Fruit fly (Drosophila melanogaster): ENCODE data around the gene Adh.

DNA sequence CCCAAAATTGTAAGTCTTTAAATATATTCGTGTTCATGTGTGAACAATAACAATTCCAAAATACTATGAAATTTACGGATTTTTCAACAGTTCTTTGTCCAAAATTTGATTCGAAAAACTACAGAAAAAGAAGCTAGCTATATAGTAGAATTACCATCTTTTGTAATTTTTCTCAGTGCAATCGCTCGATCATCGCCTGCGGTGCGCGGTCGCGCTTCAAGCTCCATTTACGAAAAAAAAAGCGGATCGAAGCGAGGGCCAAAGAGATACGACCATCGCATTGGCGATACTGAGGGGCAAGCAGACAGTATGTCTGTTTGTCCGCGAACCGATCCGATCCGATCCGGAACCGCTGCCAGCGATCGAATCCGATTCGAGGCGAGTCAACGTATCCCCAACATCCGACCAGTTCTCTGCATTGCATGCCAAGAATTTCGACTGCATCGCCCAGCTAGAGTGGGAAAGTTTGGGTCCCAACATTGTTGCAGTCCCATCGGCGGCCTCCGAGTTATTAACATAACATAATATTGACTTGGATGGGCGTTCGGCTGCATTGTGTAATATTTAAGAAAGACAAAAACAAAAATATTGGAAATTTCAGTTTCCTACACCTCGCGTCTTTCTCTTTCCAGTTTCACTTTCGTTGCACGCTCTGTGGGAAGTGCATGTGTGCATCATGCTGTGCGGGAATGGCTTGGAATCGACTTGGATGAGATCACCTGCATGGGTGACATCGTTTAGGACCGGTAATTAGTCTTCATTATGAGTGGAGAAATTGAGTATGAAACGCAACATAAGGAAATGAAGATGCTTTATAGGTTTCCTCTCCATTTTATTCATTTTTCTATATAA, 36.6 kb downstream of the Adh start:
- no peak for TF ChIP-seq Sin3A (optimal IDR thresholded peaks at IDR 0.05)
- no peak for TF ChIP-seq Myc (optimal IDR thresholded peaks at IDR 0.05)
- TF ChIP-seq psq (optimal IDR thresholded peaks at IDR 0.05) = no peak
